Fruit fly (Drosophila melanogaster): ENCODE measurements around the gene CstF50.

DNA sequence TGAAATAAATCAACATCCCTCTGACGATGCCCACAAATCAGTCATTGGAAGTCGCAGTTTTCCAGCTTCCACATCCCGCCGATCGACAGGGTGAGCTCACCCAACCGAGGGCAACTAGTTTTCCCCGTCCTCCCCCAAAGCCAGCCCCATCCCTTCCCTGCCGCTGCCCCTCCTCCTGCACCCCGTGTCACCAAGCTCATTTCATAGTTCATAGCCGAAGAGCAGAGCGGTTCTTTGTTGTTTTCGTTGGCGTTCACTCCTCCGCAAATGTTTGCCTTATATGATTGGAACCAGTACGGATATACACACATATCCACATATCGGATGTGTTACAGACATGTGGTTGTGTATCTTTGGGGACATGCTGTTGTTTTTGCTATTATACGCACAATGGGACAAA lies 16.7 kb downstream of the CstF50 start:
- no peak for TF ChIP-seq CTCF (optimal IDR thresholded peaks at IDR 0.05)
- TF ChIP-seq CG8478 (optimal IDR thresholded peaks at IDR 0.05), result no peak

Measured in S2 (cell line).